Worm (Caenorhabditis elegans) whole organism, L2 larva: ENCODE data around the gene T24B8.3.

Experiments used
- elt-3 ChIP-seq: sonication (generic microtip); optimal IDR thresholded peaks from 2 replicates; lab custom pipeline; 2017; ENCODE audit warnings: missing biosample characterization, missing genetic modification characterization
- fos-1 ChIP-seq: fragments of 150-350 bp; optimal IDR thresholded peaks from 2 replicates; lab custom pipeline; 2014; ENCODE audit warnings: missing biosample characterization, missing genetic modification characterization
- lin-39 ChIP-seq: fragments of 150-350 bp; optimal IDR thresholded peaks from 2 replicates; lab custom pipeline; 2014; ENCODE audit warnings: missing biosample characterization, missing genetic modification reagents, missing genetic modification characterization
- nhr-10 ChIP-seq: sonication (generic microtip); optimal IDR thresholded peaks from 2 replicates; lab custom pipeline; 2017; ENCODE audit warnings: missing biosample characterization, missing genetic modification characterization
- nhr-12 ChIP-seq: fragments of 150-350 bp; optimal IDR thresholded peaks from 2 replicates; lab custom pipeline; 2014; ENCODE audit warnings: missing biosample characterization, missing genetic modification characterization
- nhr-237 ChIP-seq: fragments of 150-350 bp; optimal IDR thresholded peaks from 2 replicates; lab custom pipeline; 2014; ENCODE audit warnings: missing biosample characterization, missing genetic modification characterization
- nhr-6 ChIP-seq: fragments of 150-350 bp; optimal IDR thresholded peaks from 2 replicates; lab custom pipeline; 2014; ENCODE audit warnings: missing biosample characterization, missing genetic modification characterization
- nhr-77 ChIP-seq: fragments of 150-350 bp; optimal IDR thresholded peaks from 2 replicates; lab custom pipeline; 2014; ENCODE audit warnings: missing biosample characterization, missing genetic modification characterization
- snpc-4 ChIP-seq: fragments of 150-350 bp; optimal IDR thresholded peaks from 2 replicates; lab custom pipeline; 2014; ENCODE audit warnings: missing biosample characterization, missing genetic modification characterization
- unc-55 ChIP-seq: fragments of 150-350 bp; sonication (generic microtip); optimal IDR thresholded peaks from 3 replicates; lab custom pipeline; 2014; ENCODE audit warnings: missing biosample characterization, missing genetic modification reagents, missing genetic modification characterization
- zag-1 ChIP-seq: fragments of 150-350 bp; optimal IDR thresholded peaks from 2 replicates; lab custom pipeline; 2014; ENCODE audit warnings: missing biosample characterization, missing genetic modification characterization
- ztf-11 ChIP-seq: sonication (generic microtip); optimal IDR thresholded peaks from 2 replicates; lab custom pipeline; 2017; ENCODE audit warnings: missing biosample characterization, missing genetic modification characterization
- ztf-4 ChIP-seq: fragments of 150-350 bp; optimal IDR thresholded peaks from 2 replicates; lab custom pipeline; 2014; ENCODE audit warnings: missing biosample characterization, missing genetic modification characterization

DNA sequence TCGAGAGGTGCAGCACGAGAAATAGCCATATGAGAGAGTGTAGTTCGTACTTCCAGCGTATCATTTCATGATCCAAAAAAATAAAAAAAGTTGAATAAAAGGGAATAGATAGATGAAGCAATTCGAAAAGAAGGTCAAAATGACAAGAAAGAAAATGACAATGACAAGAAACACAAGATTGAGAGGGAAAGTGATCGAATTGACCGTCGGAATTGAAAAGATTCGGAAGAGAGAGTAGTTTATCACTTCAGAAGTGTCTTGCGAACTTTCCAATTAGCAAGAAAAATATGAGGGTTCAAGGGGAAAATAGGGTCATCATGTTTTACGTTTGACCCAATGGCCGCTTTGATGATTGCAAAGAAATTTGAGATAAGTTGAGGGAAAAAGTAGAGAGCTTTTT is 41.2 kb downstream of the T24B8.3 start, which contains the start of gene dep-1:
- TF ChIP-seq nhr-12 (no peak), lin-39 (no peak), elt-3 (tag; lab: Kevin White, UChicago) (no peak), nhr-237 (tag; lab: Kevin White, UChicago) (no peak), unc-55 (GFP tag; lab: Kevin White, UChicago) (no peak), nhr-10 (tag; lab: Kevin White, UChicago) (no peak), ztf-4 (tag; lab: Kevin White, UChicago) (no peak), zag-1 (tag; lab: Kevin White, UChicago) (no peak), nhr-77 (tag; lab: Kevin White, UChicago) (no peak), nhr-6 (tag; lab: Kevin White, UChicago) (no peak), ztf-11 (tag; lab: Kevin White, UChicago) (no peak), fos-1 (tag; lab: Kevin White, UChicago) (no peak), snpc-4 (tag; lab: Kevin White, UChicago) (no peak)
